Fruit fly (Drosophila melanogaster): ENCODE measurements around the gene CG13962.

- TF ChIP-seq OdsH (GFP tag; optimal IDR thresholded peaks at IDR 0.05) (no peak), achi (GFP tag; optimal IDR thresholded peaks at IDR 0.05) (no peak), Blimp-1 (GFP tag; optimal IDR thresholded peaks at IDR 0.05) (no peak), esn (GFP tag; optimal IDR thresholded peaks at IDR 0.05) (no peak), CG4318 (GFP tag; optimal IDR thresholded peaks at IDR 0.05) (no peak), Ets96B (tag; optimal IDR thresholded peaks at IDR 0.05) (no peak), Met (GFP tag; optimal IDR thresholded peaks at IDR 0.05) (no peak), CG6854 (GFP tag; optimal IDR thresholded peaks at IDR 0.05) (no peak)
Observed at dm6 chr2L:19791321-19792281, 22.7 kb downstream of the CG13962 start, which contains the start of the genes CdGAPr and CG10466.

Data from whole organism, prepupa.